Worm (Caenorhabditis elegans) whole organism, L1 larva: ENCODE results near the gene F29B9.5.

ENCODE experiments used
- C04F5.9 ChIP-seq: sonication (generic microtip); optimal IDR thresholded peaks from 2 replicates; lab custom pipeline; 2016; ENCODE audit warnings: missing genetic modification characterization, missing compliant biosample characterization
- C34B4.2 ChIP-seq: sonication (generic microtip); optimal IDR thresholded peaks from 2 replicates; lab custom pipeline; 2017; ENCODE audit warnings: mild to moderate bottlenecking, missing genetic modification characterization, missing compliant biosample characterization
- F16B12.6 ChIP-seq: fragments of 150-350 bp; optimal IDR thresholded peaks from 2 replicates; lab custom pipeline; 2014; ENCODE audit warnings: missing biosample characterization, missing genetic modification characterization
- aha-1 ChIP-seq: fragments of 150-350 bp; optimal IDR thresholded peaks from 2 replicates; lab custom pipeline; 2014; ENCODE audit warnings: missing biosample characterization, missing genetic modification characterization
- aly-2 ChIP-seq: fragments of 150-350 bp; optimal IDR thresholded peaks from 2 replicates; lab custom pipeline; 2014; ENCODE audit warnings: missing biosample characterization, missing genetic modification characterization
- ceh-63 ChIP-seq: fragments of 200-800 bp; sonication (Bioruptor generic); optimal IDR thresholded peaks from 2 replicates; lab custom pipeline; 2018; ENCODE audit warnings: mild to moderate bottlenecking, missing genetic modification characterization, missing compliant biosample characterization
- ceh-8 ChIP-seq: fragments of 200-800 bp; sonication (Bioruptor generic); optimal IDR thresholded peaks from 2 replicates; lab custom pipeline; 2018; ENCODE audit warnings: mild to moderate bottlenecking, missing genetic modification characterization, moderate library complexity, missing compliant biosample characterization
- ceh-82 ChIP-seq, 3 experiments: fragments of 150-350 bp in 1 of 3; sonication (generic microtip) in 2 of 3; optimal IDR thresholded peaks; 2 replicates each; lab custom pipeline; 2014 to 2017; ENCODE audit warnings: missing biosample characterization in 3 of 3, missing genetic modification characterization in 3 of 3
- dsc-1 ChIP-seq: sonication (generic microtip); optimal IDR thresholded peaks from 2 replicates; lab custom pipeline; 2016; ENCODE audit warnings: mild to moderate bottlenecking, missing genetic modification characterization, missing compliant biosample characterization
- efl-3 ChIP-seq: fragments of 200-800 bp; sonication (Bioruptor generic); optimal IDR thresholded peaks from 2 replicates; lab custom pipeline; 2018; ENCODE audit warnings: mild to moderate bottlenecking, missing genetic modification characterization, missing compliant biosample characterization
- egl-27 ChIP-seq, 2 experiments: fragments of 150-350 bp in 1 of 2; sonication (generic microtip); optimal IDR thresholded peaks; 3 replicates each; lab custom pipeline; 2017 to 2018; ENCODE audit warnings: missing biosample characterization in 2 of 2, missing genetic modification characterization in 2 of 2, missing genetic modification reagents in 2 of 2
- elt-2 ChIP-seq: sonication (generic microtip); optimal IDR thresholded peaks from 2 replicates; lab custom pipeline; 2016; ENCODE audit warnings: missing genetic modification characterization, mild to moderate bottlenecking, inconsistent platforms, missing compliant biosample characterization, missing genetic modification reagents
- fkh-4 ChIP-seq: sonication (generic microtip); optimal IDR thresholded peaks from 2 replicates; lab custom pipeline; 2016; ENCODE audit warnings: missing compliant biosample characterization, missing genetic modification characterization, borderline replicate concordance
- fkh-8 ChIP-seq: sonication (generic microtip); optimal IDR thresholded peaks from 2 replicates; lab custom pipeline; 2016; ENCODE audit warnings: mild to moderate bottlenecking, missing genetic modification characterization, missing compliant biosample characterization
- fos-1 ChIP-seq: fragments of 150-350 bp; optimal IDR thresholded peaks from 2 replicates; lab custom pipeline; 2014; ENCODE audit warnings: missing biosample characterization, missing genetic modification characterization
- grh-1 ChIP-seq: fragments of 200-800 bp; sonication (Bioruptor generic); IDR thresholded peaks from 2 replicates; pipeline ENCODE4 v1.3.6; 2022; ENCODE audit warnings: missing genetic modification reagents, missing genetic modification characterization, missing compliant biosample characterization
- hlh-17 ChIP-seq: fragments of 200-800 bp; sonication (Bioruptor generic); optimal IDR thresholded peaks from 2 replicates; lab custom pipeline; 2018; ENCODE audit warnings: missing genetic modification characterization, mild to moderate bottlenecking, missing compliant biosample characterization, moderate library complexity, borderline replicate concordance
- hlh-4 ChIP-seq: sonication (generic microtip); optimal IDR thresholded peaks from 2 replicates; lab custom pipeline; 2016; ENCODE audit warnings: mild to moderate bottlenecking, missing genetic modification characterization, missing compliant biosample characterization
- irx-1 ChIP-seq: sonication (generic microtip); optimal IDR thresholded peaks from 2 replicates; lab custom pipeline; 2016; ENCODE audit warnings: missing genetic modification characterization, missing compliant biosample characterization
- isw-1 ChIP-seq: fragments of 200-800 bp; sonication (Bioruptor generic); IDR thresholded peaks from 2 replicates; pipeline ENCODE4 v1.3.6; 2022; ENCODE audit warnings: missing genetic modification characterization, missing compliant biosample characterization
- lin-14 ChIP-seq: fragments of 200-800 bp; sonication (Bioruptor generic); optimal IDR thresholded peaks from 2 replicates; lab custom pipeline; 2018; ENCODE audit warnings: mild to moderate bottlenecking, missing genetic modification characterization, moderate library complexity, missing compliant biosample characterization
- lin-15B ChIP-seq: fragments of 150-350 bp; sonication (generic microtip); optimal IDR thresholded peaks from 3 replicates; lab custom pipeline; 2014; ENCODE audit warnings: missing biosample characterization, missing genetic modification characterization
- lin-39 ChIP-seq: fragments of 150-350 bp; optimal IDR thresholded peaks from 2 replicates; lab custom pipeline; 2014; ENCODE audit warnings: missing biosample characterization, missing genetic modification reagents, missing genetic modification characterization
- lsy-2 ChIP-seq, 2 experiments: fragments of 150-350 bp; optimal IDR thresholded peaks; 2 replicates each; lab custom pipeline; 2014; ENCODE audit warnings: missing biosample characterization in 2 of 2, missing genetic modification characterization in 2 of 2
- mab-9 ChIP-seq: fragments of 200-800 bp; sonication (Bioruptor generic); IDR thresholded peaks from 2 replicates; pipeline ENCODE4 v1.3.6; 2022; ENCODE audit warnings: missing genetic modification reagents, missing genetic modification characterization, missing compliant biosample characterization
- mep-1 ChIP-seq: fragments of 150-350 bp; optimal IDR thresholded peaks from 2 replicates; lab custom pipeline; 2014; ENCODE audit warnings: missing biosample characterization, missing genetic modification characterization
- nhr-11 ChIP-seq: fragments of 150-350 bp; optimal IDR thresholded peaks from 2 replicates; lab custom pipeline; 2014; ENCODE audit warnings: missing biosample characterization, missing genetic modification characterization
- nhr-20 ChIP-seq: sonication (generic microtip); optimal IDR thresholded peaks from 2 replicates; lab custom pipeline; 2016; ENCODE audit warnings: mild to moderate bottlenecking, missing genetic modification characterization, missing compliant biosample characterization
- nhr-237 ChIP-seq: fragments of 150-350 bp; optimal IDR thresholded peaks from 2 replicates; lab custom pipeline; 2014; ENCODE audit warnings: missing biosample characterization, missing genetic modification characterization
- nhr-77 ChIP-seq: fragments of 150-350 bp; optimal IDR thresholded peaks from 2 replicates; lab custom pipeline; 2014; ENCODE audit warnings: missing biosample characterization, missing genetic modification characterization
- pag-3 ChIP-seq: sonication (generic microtip); optimal IDR thresholded peaks from 2 replicates; lab custom pipeline; 2017; ENCODE audit warnings: missing genetic modification characterization, mild to moderate bottlenecking, missing compliant biosample characterization, antibody characterized with exemption, borderline replicate concordance; ENCODE audit not compliant: insufficient read depth
- pqm-1 ChIP-seq: sonication (generic microtip); optimal IDR thresholded peaks from 3 replicates; lab custom pipeline; 2017; ENCODE audit warnings: missing biosample characterization, missing genetic modification characterization
- rnt-1 ChIP-seq: sonication (generic microtip); optimal IDR thresholded peaks from 2 replicates; lab custom pipeline; 2016; ENCODE audit warnings: mild to moderate bottlenecking, missing genetic modification characterization, moderate library complexity, missing compliant biosample characterization
- skn-1 ChIP-seq: fragments of 150-350 bp; optimal IDR thresholded peaks from 2 replicates; lab custom pipeline; 2014; ENCODE audit warnings: missing biosample characterization, missing genetic modification characterization
- swsn-7 ChIP-seq: sonication (generic microtip); optimal IDR thresholded peaks from 2 replicates; lab custom pipeline; 2016; ENCODE audit warnings: missing genetic modification characterization, missing compliant biosample characterization
- unc-130 ChIP-seq: fragments of 150-350 bp; optimal IDR thresholded peaks from 2 replicates; lab custom pipeline; 2017; ENCODE audit warnings: missing biosample characterization, missing genetic modification characterization, inconsistent platforms
- unc-30 ChIP-seq: sonication (generic microtip); optimal IDR thresholded peaks from 2 replicates; lab custom pipeline; 2017; ENCODE audit warnings: missing biosample characterization, missing genetic modification characterization
- unc-62 ChIP-seq: fragments of 150-350 bp; optimal IDR thresholded peaks from 2 replicates; lab custom pipeline; 2014; ENCODE audit warnings: missing biosample characterization, missing genetic modification reagents, missing genetic modification characterization
- zag-1 ChIP-seq: fragments of 150-350 bp; optimal IDR thresholded peaks from 2 replicates; lab custom pipeline; 2014; ENCODE audit warnings: missing biosample characterization, missing genetic modification characterization

F29B9.5 gene

ce11 chrIV:4665079-4665478 is 12.9 kb downstream of the F29B9.5 start, which contains the start of gene F29B9.1:
Gene F29B9.1, plus strand, starts transcription at chrIV:4665379.
- TF ChIP-seq F16B12.6 (tag; lab: Kevin White, UChicago) (no peak), dsc-1 (tag; lab: Kevin White, UChicago) (no peak), fos-1 (tag; lab: Kevin White, UChicago) (no peak), nhr-237 (tag; lab: Kevin White, UChicago) (no peak), nhr-11 (tag; lab: Kevin White, UChicago) (no peak), grh-1 (GFP tag; lab: Robert Waterston, UW) (no peak), zag-1 (tag; lab: Kevin White, UChicago) (no peak), egl-27 (tag; optimal IDR thresholded peaks at IDR 0.05; lab: Kevin White, UChicago) (no peak), C04F5.9 (tag; lab: Kevin White, UChicago) (no peak), fkh-8 (no peak), hlh-4 (tag; lab: Kevin White, UChicago) (no peak), lsy-2 (tag; optimal IDR thresholded peaks at IDR 0.05; lab: Kevin White, UChicago) (no peak), mab-9 (GFP tag; lab: Robert Waterston, UW) (no peak)

ce11 chrIV:4667383-4667782 is 15.2 kb downstream of the F29B9.5 start:
- TF ChIP-seq lin-14 (peak; percentile 46), mab-9 (GFP tag; lab: Robert Waterston, UW) (peak; percentile 63), grh-1 (GFP tag; lab: Robert Waterston, UW) (no peak), skn-1 (tag; lab: Kevin White, UChicago) (no peak), ceh-82 (tag; optimal IDR thresholded peaks at IDR 0.05; lab: Kevin White, UChicago) (peak in 1 of 3 experiments; percentile 2), C34B4.2 (tag; lab: Kevin White, UChicago) (no peak)

DNA sequence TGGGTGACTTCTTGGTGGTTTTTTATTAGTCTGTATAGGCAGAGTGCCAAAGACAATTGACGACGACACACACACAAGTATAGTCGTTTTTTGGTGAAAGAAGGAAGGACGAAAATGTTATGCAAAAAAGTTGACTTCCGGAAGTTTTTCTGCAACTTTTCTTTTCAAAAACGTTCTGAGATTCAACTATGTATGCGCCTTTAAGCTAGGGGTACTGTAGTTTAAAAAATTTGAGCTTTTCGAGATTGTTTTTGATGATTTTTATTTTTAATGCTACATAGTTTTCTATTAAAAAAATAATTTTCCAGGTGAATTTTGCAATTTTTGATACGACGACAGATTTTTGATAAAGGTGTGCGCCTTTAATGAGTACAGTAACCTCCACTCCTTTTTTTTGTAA is 15.6 kb downstream of the F29B9.5 start:
- no peak for TF ChIP-seq nhr-237 (tag; lab: Kevin White, UChicago)
- TF ChIP-seq irx-1 (tag; lab: Kevin White, UChicago), result no peak
- no peak for TF ChIP-seq lsy-2 (tag; optimal IDR thresholded peaks at IDR 0.05; lab: Kevin White, UChicago)
- no peak for TF ChIP-seq aha-1 (tag; lab: Kevin White, UChicago)
- no peak for TF ChIP-seq nhr-20 (tag; lab: Kevin White, UChicago)
- no peak for TF ChIP-seq unc-130 (tag; lab: Kevin White, UChicago)
- TF ChIP-seq pqm-1 (tag; lab: Kevin White, UChicago), result no peak
- TF ChIP-seq lin-15B (tag; lab: Kevin White, UChicago), result no peak
- no peak for TF ChIP-seq lin-39
- TF ChIP-seq aly-2 (tag; lab: Kevin White, UChicago), result no peak
- no peak for TF ChIP-seq rnt-1 (tag; lab: Kevin White, UChicago)
- no peak for TF ChIP-seq zag-1 (tag; lab: Kevin White, UChicago)
- TF ChIP-seq mep-1 (tag; lab: Kevin White, UChicago), result no peak
- TF ChIP-seq nhr-77 (tag; lab: Kevin White, UChicago), result no peak
- no peak for TF ChIP-seq isw-1 (GFP tag; lab: Robert Waterston, UW)
- TF ChIP-seq unc-62, result no peak
- TF ChIP-seq mab-9 (GFP tag; lab: Robert Waterston, UW), result no peak
- no peak for TF ChIP-seq ceh-8 (GFP tag; lab: Kevin White, UChicago)
- no peak for TF ChIP-seq ceh-82 (tag; optimal IDR thresholded peaks at IDR 0.05; lab: Kevin White, UChicago)

DNA sequence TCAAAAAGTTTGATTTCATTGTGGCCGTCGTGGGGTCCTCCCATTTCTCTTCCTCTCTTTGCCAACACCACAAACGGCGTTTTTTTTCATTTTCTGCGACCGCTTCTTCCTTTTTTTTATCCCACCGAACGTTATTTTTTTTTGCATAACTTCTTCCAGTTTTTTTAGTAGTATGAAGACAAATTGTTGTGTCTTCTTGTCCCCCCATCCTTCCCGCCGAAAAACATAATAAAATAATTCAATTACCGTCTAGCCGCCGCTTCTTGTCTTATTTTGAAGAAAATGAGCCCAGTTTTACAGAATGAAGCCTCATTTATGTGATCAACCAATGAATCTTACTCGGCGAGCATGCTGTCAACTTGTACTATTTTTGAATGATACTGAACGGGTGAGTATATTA is 17.0 kb downstream of the F29B9.5 start, which contains the start of gene F29B9.12:
F29B9.12 (plus strand) TSS at position 301 of the 400 bp plus-strand sequence.
- TF ChIP-seq hlh-17 (GFP tag; lab: Kevin White, UChicago) (no peak), isw-1 (GFP tag; lab: Robert Waterston, UW) (no peak), ceh-63 (GFP tag; lab: Kevin White, UChicago) (no peak), lin-14 (no peak), unc-30 (tag; lab: Kevin White, UChicago) (no peak), efl-3 (GFP tag; lab: Kevin White, UChicago) (no peak), elt-2 (tag; lab: Kevin White, UChicago) (no peak), F16B12.6 (tag; lab: Kevin White, UChicago) (no peak), nhr-77 (tag; lab: Kevin White, UChicago) (no peak), grh-1 (GFP tag; lab: Robert Waterston, UW) (no peak), pag-3 (tag; lab: Kevin White, UChicago) (no peak), skn-1 (tag; lab: Kevin White, UChicago) (no peak), fkh-4 (tag; lab: Kevin White, UChicago) (no peak), swsn-7 (tag; lab: Kevin White, UChicago) (no peak), zag-1 (tag; lab: Kevin White, UChicago) (no peak)
